Worm (Caenorhabditis elegans): ENCODE data around the gene dpy-19.
A peak's percentile ranks its signal among the peaks of the same experiment; 100 is the strongest.

- TF ChIP-seq daf-12 (tag; optimal IDR thresholded peaks at IDR 0.05) (no peak), spr-3 (GFP tag; optimal IDR thresholded peaks at IDR 0.05) (no peak), lin-38 (GFP tag; IDR thresholded peaks at IDR 0.05) (peak; percentile 30; the same call in 1 of the 2 replicates), daf-16 (GFP tag; optimal IDR thresholded peaks at IDR 0.05) (no peak), daf-16 (tag; optimal IDR thresholded peaks at IDR 0.05) (peak; percentile 44), unc-62 (GFP tag; optimal IDR thresholded peaks at IDR 0.05 in 1 of 2) (no peak), unc-62 (tag; optimal IDR thresholded peaks at IDR 0.05) (no peak), dmd-6 (GFP tag; IDR thresholded peaks at IDR 0.05) (peak; percentile 13; the same call in 1 of the 2 replicates)
These were observed 15.1 kb downstream of the dpy-19 start for ce11 chrIII:8652112-8652694.

All from whole organism, L4 larva.